Worm (Caenorhabditis elegans) whole organism, young adult: ENCODE measurements around the gene ife-2.

Experiments
- B0336.3 ChIP-seq: fragments of 200-800 bp; sonication (Bioruptor generic); IDR thresholded peaks from 2 replicates; pipeline ENCODE4 v1.3.6; 2022; ENCODE audit warnings: missing genetic modification characterization, missing compliant biosample characterization
- D2030.7 ChIP-seq: fragments of 200-800 bp; sonication (Bioruptor generic); IDR thresholded peaks from 2 replicates; pipeline ENCODE4 v1.3.6; 2022; ENCODE audit warnings: missing genetic modification reagents, missing genetic modification characterization, missing compliant biosample characterization
- F23B12.7 ChIP-seq: sonication (generic microtip); optimal IDR thresholded peaks from 2 replicates; lab custom pipeline; 2017; ENCODE audit warnings: missing genetic modification characterization, mild to moderate bottlenecking, missing compliant biosample characterization, antibody characterized with exemption, moderate library complexity; ENCODE audit not compliant: insufficient read depth
- F37B4.10 ChIP-seq: fragments of 200-800 bp; sonication (Bioruptor generic); IDR thresholded peaks from 2 replicates; pipeline ENCODE4 v1.3.6; 2022; ENCODE audit warnings: missing genetic modification characterization, missing compliant biosample characterization
- F55B11.4 ChIP-seq: sonication (generic microtip); optimal IDR thresholded peaks from 2 replicates; lab custom pipeline; 2016; ENCODE audit warnings: missing compliant biosample characterization, missing genetic modification characterization, borderline replicate concordance; ENCODE audit not compliant: insufficient read depth
- F57A8.1 ChIP-seq: fragments of 200-800 bp; sonication (Bioruptor generic); optimal IDR thresholded peaks from 2 replicates; lab custom pipeline; 2018; ENCODE audit warnings: mild to moderate bottlenecking, missing genetic modification characterization, moderate library complexity, missing compliant biosample characterization
- F57C9.4 ChIP-seq: sonication (generic microtip); optimal IDR thresholded peaks from 2 replicates; lab custom pipeline; 2017; ENCODE audit warnings: mild to moderate bottlenecking, missing genetic modification characterization, missing compliant biosample characterization
- Y95B8A.8 ChIP-seq: fragments of 200-800 bp; sonication (Bioruptor generic); IDR thresholded peaks from 2 replicates; pipeline ENCODE4 v1.3.6; 2022; ENCODE audit warnings: missing genetic modification reagents, missing genetic modification characterization, missing compliant biosample characterization
- akir-1 ChIP-seq: fragments of 200-800 bp; sonication (Bioruptor generic); optimal IDR thresholded peaks from 2 replicates; lab custom pipeline; 2018; ENCODE audit warnings: mild to moderate bottlenecking, missing genetic modification characterization, moderate library complexity, missing compliant biosample characterization
- aptf-2 ChIP-seq: fragments of 200-800 bp; sonication (Bioruptor generic); conservative IDR thresholded peaks from 2 replicates; pipeline ENCODE4 v1.3.6; 2022; ENCODE audit warnings: missing genetic modification reagents, missing genetic modification characterization, missing compliant biosample characterization
- aptf-3 ChIP-seq: fragments of 200-800 bp; sonication (Bioruptor generic); IDR thresholded peaks from 2 replicates; pipeline ENCODE4 v1.3.6; 2022; ENCODE audit warnings: missing genetic modification characterization, missing compliant biosample characterization
- attf-3 ChIP-seq: fragments of 200-800 bp; sonication (Bioruptor generic); conservative IDR thresholded peaks from 2 replicates; pipeline ENCODE4 v1.3.6; 2022; ENCODE audit warnings: missing genetic modification reagents, missing genetic modification characterization, missing compliant biosample characterization
- bed-2 ChIP-seq: fragments of 200-800 bp; sonication (Bioruptor generic); IDR thresholded peaks from 2 replicates; pipeline ENCODE4 v1.3.6; 2022; ENCODE audit warnings: missing genetic modification reagents, missing genetic modification characterization, missing compliant biosample characterization
- ccch-3 ChIP-seq: fragments of 200-800 bp; sonication (Bioruptor generic); optimal IDR thresholded peaks from 2 replicates; lab custom pipeline; 2018; ENCODE audit warnings: mild to moderate bottlenecking, missing genetic modification characterization, missing compliant biosample characterization
- ceh-100 ChIP-seq: fragments of 200-800 bp; sonication (Bioruptor generic); IDR thresholded peaks from 2 replicates; pipeline ENCODE4 v1.3.6; 2022; ENCODE audit warnings: missing genetic modification reagents, missing genetic modification characterization, missing compliant biosample characterization
- ceh-27 ChIP-seq: fragments of 200-800 bp; sonication (Bioruptor generic); optimal IDR thresholded peaks from 2 replicates; lab custom pipeline; 2018; ENCODE audit warnings: mild to moderate bottlenecking, missing genetic modification characterization, moderate library complexity, missing compliant biosample characterization
- ceh-40 ChIP-seq: fragments of 200-800 bp; sonication (Bioruptor generic); IDR thresholded peaks from 2 replicates; pipeline ENCODE4 v1.3.6; 2022; ENCODE audit warnings: missing genetic modification characterization, missing compliant biosample characterization
- chd-7 ChIP-seq: sonication (generic microtip); optimal IDR thresholded peaks from 2 replicates; lab custom pipeline; 2016; ENCODE audit warnings: mild to moderate bottlenecking, missing genetic modification characterization, moderate library complexity, missing compliant biosample characterization
- die-1 ChIP-seq: sonication (generic microtip); optimal IDR thresholded peaks from 2 replicates; lab custom pipeline; 2016; ENCODE audit warnings: missing genotype, mild to moderate bottlenecking, missing genetic modification characterization, missing compliant biosample characterization
- egl-18 ChIP-seq: fragments of 200-800 bp; sonication (Bioruptor generic); IDR thresholded peaks from 2 replicates; pipeline ENCODE4 v1.3.6; 2022; ENCODE audit warnings: missing genetic modification reagents, missing genetic modification characterization, missing compliant biosample characterization
- ets-4 ChIP-seq: fragments of 200-800 bp; sonication (Bioruptor generic); optimal IDR thresholded peaks from 2 replicates; lab custom pipeline; 2018; ENCODE audit warnings: mild to moderate bottlenecking, missing genetic modification characterization, missing compliant biosample characterization
- gei-17 ChIP-seq: fragments of 200-800 bp; sonication (Bioruptor generic); optimal IDR thresholded peaks from 2 replicates; lab custom pipeline; 2018; ENCODE audit warnings: mild to moderate bottlenecking, missing genetic modification characterization, missing compliant biosample characterization
- hlh-26 ChIP-seq: fragments of 200-800 bp; sonication (Bioruptor generic); conservative IDR thresholded peaks from 2 replicates; pipeline ENCODE4 v1.3.6; 2022; ENCODE audit warnings: missing genetic modification reagents, missing genetic modification characterization, missing compliant biosample characterization
- hmg-1.2 ChIP-seq: fragments of 200-800 bp; sonication (Bioruptor generic); IDR thresholded peaks from 2 replicates; pipeline ENCODE4 v1.3.6; 2022; ENCODE audit warnings: missing genetic modification reagents, missing genetic modification characterization, missing compliant biosample characterization
- lag-1 ChIP-seq: fragments of 200-800 bp; sonication (Bioruptor generic); IDR thresholded peaks from 2 replicates; pipeline ENCODE4 v1.3.6; 2022; ENCODE audit warnings: missing genetic modification reagents, missing genetic modification characterization, missing compliant biosample characterization
- let-526 ChIP-seq: fragments of 200-800 bp; sonication (Bioruptor generic); IDR thresholded peaks from 2 replicates; pipeline ENCODE4 v1.3.6; 2022; ENCODE audit warnings: missing genetic modification reagents, missing genetic modification characterization, missing compliant biosample characterization
- lin-40 ChIP-seq: sonication (generic microtip); optimal IDR thresholded peaks from 2 replicates; lab custom pipeline; 2016; ENCODE audit warnings: missing genetic modification characterization, mild to moderate bottlenecking, missing compliant biosample characterization, missing genotype, missing genetic modification reagents
- lsl-1 ChIP-seq: fragments of 200-800 bp; sonication (Bioruptor generic); optimal IDR thresholded peaks from 2 replicates; lab custom pipeline; 2018; ENCODE audit warnings: mild to moderate bottlenecking, missing genetic modification characterization, moderate library complexity, missing compliant biosample characterization
- lsy-27 ChIP-seq: sonication (generic microtip); optimal IDR thresholded peaks from 2 replicates; lab custom pipeline; 2017; ENCODE audit warnings: missing genetic modification characterization, mild to moderate bottlenecking, missing compliant biosample characterization, antibody characterized with exemption, missing genotype, borderline replicate concordance; ENCODE audit not compliant: insufficient read depth
- madf-6 ChIP-seq: fragments of 200-800 bp; sonication (Bioruptor generic); IDR thresholded peaks from 2 replicates; pipeline ENCODE4 v1.3.6; 2022; ENCODE audit warnings: missing genetic modification reagents, missing genetic modification characterization, missing compliant biosample characterization
- mcd-1 ChIP-seq: fragments of 200-800 bp; sonication (Bioruptor generic); IDR thresholded peaks from 2 replicates; pipeline ENCODE4 v1.3.6; 2022; ENCODE audit warnings: missing genetic modification reagents, missing genetic modification characterization, missing compliant biosample characterization
- mel-28 ChIP-seq: sonication (generic microtip); optimal IDR thresholded peaks from 2 replicates; lab custom pipeline; 2016; ENCODE audit warnings: borderline replicate concordance, mild to moderate bottlenecking, missing genetic modification characterization, missing compliant biosample characterization
- nfya-1 ChIP-seq: sonication (generic microtip); optimal IDR thresholded peaks from 2 replicates; lab custom pipeline; 2017; ENCODE audit warnings: antibody characterized with exemption, missing compliant biosample characterization, missing genetic modification characterization, borderline replicate concordance; ENCODE audit not compliant: insufficient read depth
- nfyb-1 ChIP-seq: fragments of 200-800 bp; sonication (Bioruptor generic); IDR thresholded peaks from 2 replicates; pipeline ENCODE4 v1.3.6; 2022; ENCODE audit warnings: missing genetic modification reagents, missing genetic modification characterization, missing compliant biosample characterization
- nhr-27 ChIP-seq: fragments of 200-800 bp; sonication (Bioruptor generic); optimal IDR thresholded peaks from 2 replicates; lab custom pipeline; 2018; ENCODE audit warnings: mild to moderate bottlenecking, missing genetic modification characterization, moderate library complexity, missing compliant biosample characterization
- pbrm-1 ChIP-seq: fragments of 200-800 bp; sonication (Bioruptor generic); IDR thresholded peaks from 2 replicates; pipeline ENCODE4 v1.3.6; 2022; ENCODE audit warnings: missing genetic modification reagents, missing genetic modification characterization, missing compliant biosample characterization
- rec-8 ChIP-seq, 2 experiments: sonication (generic microtip); optimal IDR thresholded peaks; 2 replicates each; lab custom pipeline; 2016; ENCODE audit warnings: mild to moderate bottlenecking in 2 of 2, missing genetic modification characterization in 2 of 2, missing genetic modification reagents in 2 of 2, missing genotype in 2 of 2, missing biosample characterization in 1 of 2, missing compliant biosample characterization in 1 of 2, moderate library complexity in 1 of 2
- sea-2 ChIP-seq: fragments of 200-800 bp; sonication (Bioruptor generic); IDR thresholded peaks from 2 replicates; pipeline ENCODE4 v1.3.6; 2022; ENCODE audit warnings: missing genetic modification characterization, missing compliant biosample characterization
- snpc-3.4 ChIP-seq: sonication (generic microtip); optimal IDR thresholded peaks from 2 replicates; lab custom pipeline; 2017; ENCODE audit warnings: missing genetic modification characterization, mild to moderate bottlenecking, missing compliant biosample characterization, antibody characterized with exemption, moderate library complexity, missing genotype, missing genetic modification reagents
- tlf-1 ChIP-seq: fragments of 200-800 bp; sonication (Bioruptor generic); optimal IDR thresholded peaks from 2 replicates; lab custom pipeline; 2018; ENCODE audit warnings: mild to moderate bottlenecking, missing genetic modification characterization, missing compliant biosample characterization
- zfh-2 ChIP-seq: fragments of 200-800 bp; sonication (Bioruptor generic); conservative IDR thresholded peaks from 2 replicates; pipeline ENCODE4 v1.3.6; 2022; ENCODE audit warnings: missing genetic modification reagents, missing genetic modification characterization, missing compliant biosample characterization
- ztf-18 ChIP-seq: sonication (generic microtip); optimal IDR thresholded peaks from 2 replicates; lab custom pipeline; 2016; ENCODE audit warnings: missing genotype, mild to moderate bottlenecking, missing genetic modification characterization, missing compliant biosample characterization
- ztf-28 ChIP-seq: fragments of 200-800 bp; sonication (Bioruptor generic); IDR thresholded peaks from 2 replicates; pipeline ENCODE4 v1.3.6; 2022; ENCODE audit warnings: missing genetic modification reagents, missing genetic modification characterization, missing compliant biosample characterization
- ztf-3 ChIP-seq: fragments of 200-800 bp; sonication (Bioruptor generic); optimal IDR thresholded peaks from 2 replicates; lab custom pipeline; 2018; ENCODE audit warnings: mild to moderate bottlenecking, missing genetic modification characterization, missing compliant biosample characterization

Gene ife-2

ce11 chrX:394709-395108, 12.2 kb upstream of the ife-2 start, which contains the start of gene R04A9.7 (continued):
- TF ChIP-seq F57C9.4 (tag; lab: Kevin White, UChicago) (no peak), Y95B8A.8 (GFP tag; lab: Robert Waterston, UW) (no peak)

ce11 chrX:390469-390868, 8.0 kb upstream of the ife-2 start, which contains the start of gene R04A9.9:
R04A9.9 (minus strand) TSS chrX:390569.
- TF ChIP-seq F23B12.7 (tag; lab: Kevin White, UChicago), result no peak
- no peak for TF ChIP-seq madf-6 (GFP tag; lab: Robert Waterston, UW)
- no peak for TF ChIP-seq bed-2 (GFP tag; lab: Robert Waterston, UW)
- no peak for TF ChIP-seq lsy-27
- no peak for TF ChIP-seq ztf-18
- TF ChIP-seq chd-7, result no peak
- no peak for TF ChIP-seq ccch-3 (GFP tag; lab: Kevin White, UChicago)
- no peak for TF ChIP-seq aptf-2 (GFP tag; lab: Robert Waterston, UW)
- TF ChIP-seq lag-1, result no peak
- no peak for TF ChIP-seq zfh-2 (GFP tag; lab: Robert Waterston, UW)
- no peak for TF ChIP-seq aptf-3
- no peak for TF ChIP-seq F57A8.1
- TF ChIP-seq D2030.7 (GFP tag; lab: Robert Waterston, UW), result no peak
- no peak for TF ChIP-seq pbrm-1 (GFP tag; lab: Robert Waterston, UW)
- no peak for TF ChIP-seq die-1 (tag; lab: Kevin White, UChicago)
- no peak for TF ChIP-seq snpc-3.4
- no peak for TF ChIP-seq F37B4.10 (GFP tag; lab: Robert Waterston, UW)

ce11 chrX:389566-389965, 7.1 kb upstream of the ife-2 start:
- TF ChIP-seq hlh-26 (GFP tag; lab: Robert Waterston, UW) (no peak), akir-1 (GFP tag; lab: Kevin White, UChicago) (no peak), sea-2 (GFP tag; lab: Robert Waterston, UW) (no peak), let-526 (GFP tag; lab: Robert Waterston, UW) (no peak), ceh-40 (GFP tag; lab: Robert Waterston, UW) (no peak), mel-28 (tag; lab: Kevin White, UChicago) (no peak), nfya-1 (no peak), ceh-27 (GFP tag; lab: Kevin White, UChicago) (no peak), lsl-1 (no peak)

ce11 chrX:388728-389127, 6.2 kb upstream of the ife-2 start, which contains the start of gene ceh-93:
ceh-93 (minus strand) TSS chrX:388797.
- TF ChIP-seq ztf-28, result no peak
- TF ChIP-seq mcd-1, result peak; percentile 50
- TF ChIP-seq egl-18 (GFP tag; lab: Robert Waterston, UW), result no peak

- TF ChIP-seq attf-3 (GFP tag; lab: Robert Waterston, UW), result no peak
- no peak for TF ChIP-seq rec-8 (tag; optimal IDR thresholded peaks at IDR 0.05; lab: Kevin White, UChicago)
- TF ChIP-seq ceh-100, result no peak
- TF ChIP-seq ets-4 (GFP tag; lab: Kevin White, UChicago), result no peak
- TF ChIP-seq mcd-1, result 0 out of 2 replicates have a peak, but pooled peaks have one; percentile 7
- TF ChIP-seq nfyb-1 (GFP tag; lab: Robert Waterston, UW), result no peak
- no peak for TF ChIP-seq nhr-27
- peak; percentile 26 for TF ChIP-seq lin-40
- TF ChIP-seq F55B11.4 (tag; lab: Kevin White, UChicago), result no peak
- TF ChIP-seq ztf-3 (GFP tag; lab: Kevin White, UChicago), result no peak
- TF ChIP-seq hmg-1.2 (GFP tag; lab: Robert Waterston, UW), result peak; percentile 53; the same call in 1 of the 2 replicates
- TF ChIP-seq B0336.3 (GFP tag; lab: Robert Waterston, UW), result no peak
- TF ChIP-seq gei-17 (GFP tag; lab: Kevin White, UChicago), result no peak
- TF ChIP-seq tlf-1 (GFP tag; lab: Kevin White, UChicago), result no peak
Measured at ce11 chrX:381029-381428, 1.5 kb downstream of the ife-2 start.
